Worm (Caenorhabditis elegans) whole organism, L1 larva: Measurements from ENCODE around the gene H11E01.2.
A peak's percentile ranks its signal among the peaks of the same experiment; 100 is the strongest.

Source experiments
- C04F5.9 ChIP-seq: sonication (generic microtip); optimal IDR thresholded peaks from 2 replicates; lab custom pipeline; 2016; ENCODE audit warnings: missing genetic modification characterization, missing compliant biosample characterization
- C16A3.4 ChIP-seq: fragments of 150-350 bp; optimal IDR thresholded peaks from 2 replicates; lab custom pipeline; 2014; ENCODE audit warnings: missing biosample characterization, missing genetic modification characterization
- Y116A8C.19 ChIP-seq: sonication (generic microtip); optimal IDR thresholded peaks from 2 replicates; lab custom pipeline; 2016; ENCODE audit warnings: missing compliant biosample characterization, missing genetic modification characterization, borderline replicate concordance
- blmp-1 ChIP-seq: fragments of 150-350 bp; optimal IDR thresholded peaks from 2 replicates; lab custom pipeline; 2014; ENCODE audit warnings: missing biosample characterization, missing genetic modification characterization
- ceh-63 ChIP-seq: fragments of 200-800 bp; sonication (Bioruptor generic); optimal IDR thresholded peaks from 2 replicates; lab custom pipeline; 2018; ENCODE audit warnings: mild to moderate bottlenecking, missing genetic modification characterization, missing compliant biosample characterization
- ceh-8 ChIP-seq: fragments of 200-800 bp; sonication (Bioruptor generic); optimal IDR thresholded peaks from 2 replicates; lab custom pipeline; 2018; ENCODE audit warnings: mild to moderate bottlenecking, missing genetic modification characterization, moderate library complexity, missing compliant biosample characterization
- ceh-90 ChIP-seq: sonication (generic microtip); optimal IDR thresholded peaks from 2 replicates; lab custom pipeline; 2016; ENCODE audit warnings: missing genetic modification characterization, missing compliant biosample characterization
- efl-1 ChIP-seq, 4 experiments: fragments of 150-350 bp; optimal IDR thresholded peaks in 3 of 4; peaks in 1 of 4; 1 replicate in 1 of 4; 2 replicates in 3 of 4; lab custom pipeline; 2014; ENCODE audit warnings: missing biosample characterization in 2 of 4, missing genetic modification characterization in 2 of 4, missing genetic modification reagents in 2 of 4
- efl-3 ChIP-seq: fragments of 200-800 bp; sonication (Bioruptor generic); optimal IDR thresholded peaks from 2 replicates; lab custom pipeline; 2018; ENCODE audit warnings: mild to moderate bottlenecking, missing genetic modification characterization, missing compliant biosample characterization
- elt-2 ChIP-seq: sonication (generic microtip); optimal IDR thresholded peaks from 2 replicates; lab custom pipeline; 2016; ENCODE audit warnings: missing genetic modification characterization, mild to moderate bottlenecking, inconsistent platforms, missing compliant biosample characterization, missing genetic modification reagents
- fkh-4 ChIP-seq: sonication (generic microtip); optimal IDR thresholded peaks from 2 replicates; lab custom pipeline; 2016; ENCODE audit warnings: missing compliant biosample characterization, missing genetic modification characterization, borderline replicate concordance
- fos-1 ChIP-seq: fragments of 150-350 bp; optimal IDR thresholded peaks from 2 replicates; lab custom pipeline; 2014; ENCODE audit warnings: missing biosample characterization, missing genetic modification characterization
- grh-1 ChIP-seq: fragments of 200-800 bp; sonication (Bioruptor generic); IDR thresholded peaks from 2 replicates; pipeline ENCODE4 v1.3.6; 2022; ENCODE audit warnings: missing genetic modification reagents, missing genetic modification characterization, missing compliant biosample characterization
- hlh-17 ChIP-seq: fragments of 200-800 bp; sonication (Bioruptor generic); optimal IDR thresholded peaks from 2 replicates; lab custom pipeline; 2018; ENCODE audit warnings: missing genetic modification characterization, mild to moderate bottlenecking, missing compliant biosample characterization, moderate library complexity, borderline replicate concordance
- hlh-4 ChIP-seq: sonication (generic microtip); optimal IDR thresholded peaks from 2 replicates; lab custom pipeline; 2016; ENCODE audit warnings: mild to moderate bottlenecking, missing genetic modification characterization, missing compliant biosample characterization
- hpl-2 ChIP-seq: fragments of 150-350 bp; optimal IDR thresholded peaks from 2 replicates; lab custom pipeline; 2014; ENCODE audit warnings: missing biosample characterization, missing genetic modification reagents, missing genetic modification characterization
- isw-1 ChIP-seq: fragments of 200-800 bp; sonication (Bioruptor generic); IDR thresholded peaks from 2 replicates; pipeline ENCODE4 v1.3.6; 2022; ENCODE audit warnings: missing genetic modification characterization, missing compliant biosample characterization
- jun-1 ChIP-seq: fragments of 150-350 bp; optimal IDR thresholded peaks from 2 replicates; lab custom pipeline; 2014; ENCODE audit warnings: missing biosample characterization, missing genetic modification reagents, missing genetic modification characterization
- lin-39 ChIP-seq: fragments of 150-350 bp; optimal IDR thresholded peaks from 2 replicates; lab custom pipeline; 2014; ENCODE audit warnings: missing biosample characterization, missing genetic modification reagents, missing genetic modification characterization
- mef-2 ChIP-seq: fragments of 150-350 bp; optimal IDR thresholded peaks from 2 replicates; lab custom pipeline; 2014; ENCODE audit warnings: missing biosample characterization, missing genetic modification characterization
- nhr-12 ChIP-seq: sonication (generic microtip); optimal IDR thresholded peaks from 2 replicates; lab custom pipeline; 2017; ENCODE audit warnings: missing biosample characterization, missing genetic modification characterization
- nhr-28 ChIP-seq: fragments of 150-350 bp; optimal IDR thresholded peaks from 2 replicates; lab custom pipeline; 2014; ENCODE audit warnings: missing biosample characterization, missing genetic modification characterization
- nhr-47 ChIP-seq: sonication (generic microtip); optimal IDR thresholded peaks from 2 replicates; lab custom pipeline; 2016; ENCODE audit warnings: mild to moderate bottlenecking, missing genetic modification characterization, moderate library complexity, missing compliant biosample characterization
- nhr-77 ChIP-seq: fragments of 150-350 bp; optimal IDR thresholded peaks from 2 replicates; lab custom pipeline; 2014; ENCODE audit warnings: missing biosample characterization, missing genetic modification characterization
- nhr-85 ChIP-seq: sonication (generic microtip); peaks from one replicate; lab custom pipeline; 2016; ENCODE audit warnings: missing genetic modification characterization, inconsistent platforms, missing compliant biosample characterization
- pag-3 ChIP-seq: sonication (generic microtip); optimal IDR thresholded peaks from 2 replicates; lab custom pipeline; 2017; ENCODE audit warnings: missing genetic modification characterization, mild to moderate bottlenecking, missing compliant biosample characterization, antibody characterized with exemption, borderline replicate concordance; ENCODE audit not compliant: insufficient read depth
- skn-1 ChIP-seq: fragments of 150-350 bp; optimal IDR thresholded peaks from 2 replicates; lab custom pipeline; 2014; ENCODE audit warnings: missing biosample characterization, missing genetic modification characterization
- snpc-4 ChIP-seq: fragments of 150-350 bp; optimal IDR thresholded peaks from 2 replicates; lab custom pipeline; 2014; ENCODE audit warnings: missing biosample characterization, missing genetic modification characterization
- snu-23 ChIP-seq: sonication (generic microtip); optimal IDR thresholded peaks from 2 replicates; lab custom pipeline; 2016; ENCODE audit warnings: missing genetic modification characterization, missing compliant biosample characterization
- sup-37 ChIP-seq: fragments of 200-800 bp; sonication (Bioruptor generic); optimal IDR thresholded peaks from 2 replicates; lab custom pipeline; 2018; ENCODE audit warnings: mild to moderate bottlenecking, missing genetic modification characterization, missing compliant biosample characterization
- swsn-7 ChIP-seq: sonication (generic microtip); optimal IDR thresholded peaks from 2 replicates; lab custom pipeline; 2016; ENCODE audit warnings: missing genetic modification characterization, missing compliant biosample characterization
- tbx-2 ChIP-seq: sonication (generic microtip); optimal IDR thresholded peaks from 2 replicates; lab custom pipeline; 2016; ENCODE audit warnings: missing genetic modification characterization, missing compliant biosample characterization
- tlp-1 ChIP-seq: fragments of 150-350 bp; optimal IDR thresholded peaks from 2 replicates; lab custom pipeline; 2014; ENCODE audit warnings: missing biosample characterization, missing genetic modification characterization
- unc-98 ChIP-seq: fragments of 200-800 bp; sonication (Bioruptor generic); IDR thresholded peaks from 2 replicates; pipeline ENCODE4 v1.3.6; 2022; ENCODE audit warnings: missing genetic modification characterization, missing compliant biosample characterization
- vab-15 ChIP-seq: sonication (generic microtip); optimal IDR thresholded peaks from 2 replicates; lab custom pipeline; 2017; ENCODE audit warnings: missing genotype, mild to moderate bottlenecking, missing genetic modification characterization, missing compliant biosample characterization
- zip-4 ChIP-seq: fragments of 200-800 bp; sonication (Bioruptor generic); optimal IDR thresholded peaks from 2 replicates; lab custom pipeline; 2018; ENCODE audit warnings: mild to moderate bottlenecking, missing genetic modification characterization, moderate library complexity, missing compliant biosample characterization
- ztf-11 ChIP-seq, 2 experiments: sonication (generic microtip); optimal IDR thresholded peaks; 2 replicates each; lab custom pipeline; 2016 to 2017; ENCODE audit warnings: missing genetic modification characterization in 2 of 2, missing biosample characterization in 1 of 2, missing compliant biosample characterization in 1 of 2

Gene H11E01.2

ce11 chrX:1604606-1605005 is 16.3 kb upstream of the H11E01.2 start, which contains the start of gene H11E01.3:
Gene H11E01.3, plus strand, starts transcription at chrX:1604906.
- TF ChIP-seq skn-1 (tag; lab: Kevin White, UChicago) (peak; percentile 14), elt-2 (no peak), tbx-2 (no peak), swsn-7 (tag; lab: Kevin White, UChicago) (no peak), Y116A8C.19 (tag; lab: Kevin White, UChicago) (no peak), ceh-63 (no peak), zip-4 (GFP tag; lab: Kevin White, UChicago) (no peak)

- no peak for TF ChIP-seq ceh-8 (GFP tag; lab: Kevin White, UChicago)
- TF ChIP-seq sup-37 (GFP tag; lab: Kevin White, UChicago): no peak
- TF ChIP-seq hpl-2: no peak
- no peak for TF ChIP-seq nhr-85 (tag; lab: Kevin White, UChicago)
- TF ChIP-seq nhr-28: no peak
- TF ChIP-seq blmp-1 (tag; lab: Kevin White, UChicago): no peak
- TF ChIP-seq, all 84 proteins: peak for 0
These were observed 7.9 kb upstream of the H11E01.2 start for ce11 chrX:1612948-1613347.

ce11 chrX:1613860-1614259 is 7.0 kb upstream of the H11E01.2 start:
- TF ChIP-seq C16A3.4 (tag; lab: Kevin White, UChicago) (no peak), ceh-90 (tag; lab: Kevin White, UChicago) (no peak), nhr-47 (tag; lab: Kevin White, UChicago) (no peak), fkh-4 (tag; lab: Kevin White, UChicago) (no peak), grh-1 (GFP tag; lab: Robert Waterston, UW) (no peak), hlh-4 (tag; lab: Kevin White, UChicago) (no peak), isw-1 (GFP tag; lab: Robert Waterston, UW) (no peak), snu-23 (GFP tag; lab: Kevin White, UChicago) (no peak), unc-98 (GFP tag; lab: Robert Waterston, UW) (no peak), C04F5.9 (tag; lab: Kevin White, UChicago) (no peak)
- TF ChIP-seq, all 84 proteins: peak for 0

DNA sequence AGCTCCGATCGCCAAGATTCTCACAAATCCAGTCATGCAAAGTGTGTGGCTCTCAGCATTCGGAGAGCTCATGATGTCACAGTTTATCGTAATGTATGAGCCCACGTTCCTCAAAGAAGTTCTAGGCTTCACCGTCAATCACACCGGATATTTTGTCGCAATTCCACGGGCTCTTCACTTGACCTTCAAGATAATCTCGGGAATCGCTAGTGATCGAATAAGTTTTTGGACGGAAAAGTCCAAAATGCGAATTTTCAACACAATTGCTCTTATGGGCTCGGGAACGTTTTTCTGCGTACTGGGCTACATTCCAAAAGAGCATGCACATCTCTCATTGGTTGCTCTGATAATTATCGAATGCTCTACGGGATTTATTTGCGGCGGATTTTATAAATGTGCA is 2.2 kb downstream of the H11E01.2 start:
- no peak for TF ChIP-seq hlh-17 (GFP tag; lab: Kevin White, UChicago)
- no peak for TF ChIP-seq nhr-12 (tag; lab: Kevin White, UChicago)
- no peak for TF ChIP-seq lin-39
- TF ChIP-seq ceh-8 (GFP tag; lab: Kevin White, UChicago): no peak
- TF ChIP-seq jun-1: no peak
- no peak for TF ChIP-seq mef-2 (tag; lab: Kevin White, UChicago)
- TF ChIP-seq snu-23 (GFP tag; lab: Kevin White, UChicago): no peak
- TF ChIP-seq pag-3 (tag; lab: Kevin White, UChicago): no peak
- TF ChIP-seq tlp-1: no peak
- TF ChIP-seq efl-3: no peak
- no peak for TF ChIP-seq nhr-47 (tag; lab: Kevin White, UChicago)
- TF ChIP-seq efl-1 (optimal IDR thresholded peaks at IDR 0.05; lab: Kevin White, UChicago): no peak
- no peak for TF ChIP-seq efl-1 (GFP tag; optimal IDR thresholded peaks at IDR 0.05 in 1 of 2; lab: Kevin White, UChicago)
- TF ChIP-seq vab-15: no peak
- no peak for TF ChIP-seq grh-1 (GFP tag; lab: Robert Waterston, UW)
- TF ChIP-seq ceh-90 (tag; lab: Kevin White, UChicago): no peak
- no peak for TF ChIP-seq ztf-11 (tag; optimal IDR thresholded peaks at IDR 0.05; lab: Kevin White, UChicago)
- TF ChIP-seq nhr-77 (tag; lab: Kevin White, UChicago): no peak
- TF ChIP-seq fos-1 (tag; lab: Kevin White, UChicago): no peak
- no peak for TF ChIP-seq snpc-4 (tag; lab: Kevin White, UChicago)
- no peak for TF ChIP-seq C04F5.9 (tag; lab: Kevin White, UChicago)
- TF ChIP-seq, all 84 proteins: peak for 0
